Worm (Caenorhabditis elegans) whole organism, L4 larva: ENCODE measurements around the gene ZK616.2.

Experiments
- F10B5.3 ChIP-seq: sonication (generic microtip); optimal IDR thresholded peaks from 2 replicates; lab custom pipeline; 2016; ENCODE audit warnings: mild to moderate bottlenecking, missing genetic modification characterization, missing compliant biosample characterization
- F49E8.2 ChIP-seq: sonication (generic microtip); optimal IDR thresholded peaks from 2 replicates; lab custom pipeline; 2016; ENCODE audit warnings: missing compliant biosample characterization, mild to moderate bottlenecking, missing genetic modification characterization, borderline replicate concordance
- T20F7.1 ChIP-seq: fragments of 200-800 bp; sonication (Bioruptor generic); optimal IDR thresholded peaks from 2 replicates; lab custom pipeline; 2018; ENCODE audit warnings: mild to moderate bottlenecking, missing genetic modification characterization, missing compliant biosample characterization
- T26A8.4 ChIP-seq: fragments of 200-800 bp; sonication (Bioruptor generic); IDR thresholded peaks from 2 replicates; pipeline ENCODE4 v1.3.6; 2022; ENCODE audit warnings: missing genetic modification characterization, missing compliant biosample characterization
- Y75B8A.6 ChIP-seq: fragments of 200-800 bp; sonication (Bioruptor generic); IDR thresholded peaks from 2 replicates; pipeline ENCODE4 v1.3.6; 2022; ENCODE audit warnings: missing genetic modification reagents, missing genetic modification characterization, missing compliant biosample characterization
- ZK337.2 ChIP-seq: fragments of 200-800 bp; sonication (Bioruptor generic); IDR thresholded peaks from 2 replicates; pipeline ENCODE4 v1.3.6; 2022; ENCODE audit warnings: missing genetic modification reagents, missing genetic modification characterization, missing compliant biosample characterization
- ama-1 ChIP-seq: fragments of 150-350 bp; optimal IDR thresholded peaks from 2 replicates; lab custom pipeline; 2014; ENCODE audit warnings: inconsistent platforms, mixed read lengths
- ceh-32 ChIP-seq: sonication (generic microtip); optimal IDR thresholded peaks from 2 replicates; lab custom pipeline; 2016; ENCODE audit warnings: mild to moderate bottlenecking, missing genetic modification characterization, missing compliant biosample characterization; ENCODE audit not compliant: poor library complexity
- cey-2 ChIP-seq: sonication (generic microtip); optimal IDR thresholded peaks from 3 replicates; lab custom pipeline; 2017; ENCODE audit warnings: missing genetic modification characterization, mild to moderate bottlenecking, missing compliant biosample characterization, antibody characterized with exemption, borderline replicate concordance; ENCODE audit not compliant: insufficient read depth
- daf-16 ChIP-seq, 3 experiments: sonication (generic microtip); optimal IDR thresholded peaks; 2 replicates each; lab custom pipeline; 2016 to 2017; ENCODE audit warnings: missing genetic modification characterization in 3 of 3, missing genetic modification reagents in 3 of 3, mild to moderate bottlenecking in 2 of 3, missing compliant biosample characterization in 2 of 3, missing biosample characterization in 1 of 3, moderate library complexity in 1 of 3
- dmd-6 ChIP-seq: fragments of 200-800 bp; sonication (Bioruptor generic); IDR thresholded peaks from 2 replicates; pipeline ENCODE4 v1.3.6; 2022; ENCODE audit warnings: missing genetic modification reagents, missing genetic modification characterization, missing compliant biosample characterization
- dmd-9 ChIP-seq: fragments of 200-800 bp; sonication (Bioruptor generic); IDR thresholded peaks from 2 replicates; pipeline ENCODE4 v1.3.6; 2022; ENCODE audit warnings: missing genetic modification reagents, missing genetic modification characterization, missing compliant biosample characterization
- dve-1 ChIP-seq: sonication (generic microtip); optimal IDR thresholded peaks from 2 replicates; lab custom pipeline; 2017; ENCODE audit warnings: antibody characterized with exemption, mild to moderate bottlenecking, missing genetic modification characterization, missing compliant biosample characterization; ENCODE audit not compliant: insufficient read depth
- egl-27 ChIP-seq: sonication (generic microtip); optimal IDR thresholded peaks from 3 replicates; lab custom pipeline; 2017; ENCODE audit warnings: missing biosample characterization, missing genetic modification reagents, missing genetic modification characterization
- gei-8 ChIP-seq: fragments of 200-800 bp; sonication (Bioruptor generic); optimal IDR thresholded peaks from 2 replicates; lab custom pipeline; 2018; ENCODE audit warnings: mild to moderate bottlenecking, missing genetic modification characterization, missing compliant biosample characterization
- hif-1 ChIP-seq, 2 experiments: sonication (generic microtip); optimal IDR thresholded peaks; 2 replicates each; lab custom pipeline; 2016 to 2017; ENCODE audit warnings: missing compliant biosample characterization in 2 of 2, missing genetic modification characterization in 2 of 2, missing genetic modification reagents in 2 of 2, missing genotype in 2 of 2, mild to moderate bottlenecking in 1 of 2
- hlh-11 ChIP-seq: fragments of 200-800 bp; sonication (Bioruptor generic); optimal IDR thresholded peaks from 2 replicates; lab custom pipeline; 2018; ENCODE audit warnings: mild to moderate bottlenecking, missing genetic modification characterization, missing compliant biosample characterization
- hlh-30 ChIP-seq: sonication (generic microtip); optimal IDR thresholded peaks from 2 replicates; lab custom pipeline; 2017; ENCODE audit warnings: antibody characterized with exemption, mild to moderate bottlenecking, missing genetic modification characterization, missing compliant biosample characterization; ENCODE audit not compliant: insufficient read depth
- lin-1 ChIP-seq: fragments of 200-800 bp; sonication (Bioruptor generic); IDR thresholded peaks from 2 replicates; pipeline ENCODE4 v1.3.6; 2022; ENCODE audit warnings: missing genetic modification reagents, missing genetic modification characterization, missing compliant biosample characterization
- lin-13 ChIP-seq: fragments of 150-350 bp; optimal IDR thresholded peaks from 2 replicates; lab custom pipeline; 2014; ENCODE audit warnings: missing biosample characterization, missing genetic modification reagents, missing genetic modification characterization
- lin-38 ChIP-seq: fragments of 200-800 bp; sonication (Bioruptor generic); IDR thresholded peaks from 2 replicates; pipeline ENCODE4 v1.3.6; 2022; ENCODE audit warnings: missing genetic modification reagents, missing genetic modification characterization, missing compliant biosample characterization
- lsy-2 ChIP-seq, 2 experiments: fragments of 150-350 bp in 1 of 2; sonication (generic microtip) in 1 of 2; optimal IDR thresholded peaks; 2 replicates each; lab custom pipeline; 2014 to 2017; ENCODE audit warnings: missing biosample characterization in 2 of 2, missing genetic modification characterization in 2 of 2
- madf-9 ChIP-seq: fragments of 200-800 bp; sonication (Bioruptor generic); conservative IDR thresholded peaks from 2 replicates; pipeline ENCODE4 v1.3.6; 2022; ENCODE audit warnings: missing genetic modification reagents, missing genetic modification characterization, missing compliant biosample characterization
- mdt-29 ChIP-seq: fragments of 200-800 bp; sonication (Bioruptor generic); IDR thresholded peaks from 2 replicates; pipeline ENCODE4 v1.3.6; 2022; ENCODE audit warnings: missing genetic modification reagents, missing genetic modification characterization, missing compliant biosample characterization
- mep-1 ChIP-seq: fragments of 150-350 bp; sonication (generic microtip); optimal IDR thresholded peaks from 3 replicates; lab custom pipeline; 2014; ENCODE audit warnings: missing biosample characterization, missing genetic modification characterization
- mes-2 ChIP-seq: sonication (generic microtip); optimal IDR thresholded peaks from 2 replicates; lab custom pipeline; 2016; ENCODE audit warnings: missing genotype, mild to moderate bottlenecking, missing genetic modification characterization, missing compliant biosample characterization; ENCODE audit not compliant: poor library complexity, severe bottlenecking
- mxl-3 ChIP-seq: fragments of 200-800 bp; sonication (Bioruptor generic); optimal IDR thresholded peaks from 2 replicates; lab custom pipeline; 2018; ENCODE audit warnings: mild to moderate bottlenecking, missing genetic modification characterization, missing compliant biosample characterization
- nhr-10 ChIP-seq: fragments of 150-350 bp; optimal IDR thresholded peaks from 2 replicates; lab custom pipeline; 2014; ENCODE audit warnings: missing biosample characterization, missing genetic modification characterization
- nhr-102 ChIP-seq: sonication (generic microtip); optimal IDR thresholded peaks from 2 replicates; lab custom pipeline; 2016; ENCODE audit warnings: mild to moderate bottlenecking, missing genetic modification characterization, moderate library complexity, missing compliant biosample characterization
- nhr-237 ChIP-seq: sonication (generic microtip); optimal IDR thresholded peaks from 2 replicates; lab custom pipeline; 2017; ENCODE audit warnings: missing biosample characterization, missing genetic modification characterization
- nhr-28 ChIP-seq: fragments of 150-350 bp; optimal IDR thresholded peaks from 2 replicates; lab custom pipeline; 2014; ENCODE audit warnings: missing biosample characterization, missing genetic modification characterization
- nhr-42 ChIP-seq: fragments of 200-800 bp; sonication (Bioruptor generic); IDR thresholded peaks from 2 replicates; pipeline ENCODE4 v1.3.6; 2022; ENCODE audit warnings: missing genetic modification characterization, missing compliant biosample characterization
- nhr-48 ChIP-seq: sonication (generic microtip); optimal IDR thresholded peaks from 2 replicates; lab custom pipeline; 2016; ENCODE audit warnings: mild to moderate bottlenecking, missing genetic modification characterization, missing compliant biosample characterization
- nhr-77 ChIP-seq: fragments of 150-350 bp; optimal IDR thresholded peaks from 2 replicates; lab custom pipeline; 2014; ENCODE audit warnings: missing biosample characterization, missing genetic modification characterization
- php-3 ChIP-seq: fragments of 200-800 bp; sonication (Bioruptor generic); IDR thresholded peaks from 2 replicates; pipeline ENCODE4 v1.3.6; 2022; ENCODE audit warnings: missing genetic modification reagents, missing genetic modification characterization, missing compliant biosample characterization
- pqm-1 ChIP-seq: sonication (generic microtip); optimal IDR thresholded peaks from 2 replicates; lab custom pipeline; 2017; ENCODE audit warnings: missing biosample characterization, missing genetic modification characterization
- saeg-2 ChIP-seq: fragments of 200-800 bp; sonication (Bioruptor generic); IDR thresholded peaks from 2 replicates; pipeline ENCODE4 v1.3.6; 2022; ENCODE audit warnings: missing genetic modification reagents, missing genetic modification characterization, missing compliant biosample characterization
- sdz-12 ChIP-seq: fragments of 200-800 bp; sonication (Bioruptor generic); optimal IDR thresholded peaks from 2 replicates; lab custom pipeline; 2018; ENCODE audit warnings: mild to moderate bottlenecking, missing genetic modification characterization, missing compliant biosample characterization
- spr-1 ChIP-seq: sonication (generic microtip); optimal IDR thresholded peaks from 2 replicates; lab custom pipeline; 2016; ENCODE audit warnings: mild to moderate bottlenecking, missing genetic modification characterization, missing compliant biosample characterization
- tra-1 ChIP-seq: fragments of 200-800 bp; sonication (Bioruptor generic); IDR thresholded peaks from 2 replicates; pipeline ENCODE4 v1.3.6; 2022; ENCODE audit warnings: missing genetic modification reagents, missing genetic modification characterization, missing compliant biosample characterization
- zag-1 ChIP-seq: fragments of 150-350 bp; optimal IDR thresholded peaks from 2 replicates; lab custom pipeline; 2014; ENCODE audit warnings: missing biosample characterization, missing genetic modification characterization

ZK616.2 gene

DNA sequence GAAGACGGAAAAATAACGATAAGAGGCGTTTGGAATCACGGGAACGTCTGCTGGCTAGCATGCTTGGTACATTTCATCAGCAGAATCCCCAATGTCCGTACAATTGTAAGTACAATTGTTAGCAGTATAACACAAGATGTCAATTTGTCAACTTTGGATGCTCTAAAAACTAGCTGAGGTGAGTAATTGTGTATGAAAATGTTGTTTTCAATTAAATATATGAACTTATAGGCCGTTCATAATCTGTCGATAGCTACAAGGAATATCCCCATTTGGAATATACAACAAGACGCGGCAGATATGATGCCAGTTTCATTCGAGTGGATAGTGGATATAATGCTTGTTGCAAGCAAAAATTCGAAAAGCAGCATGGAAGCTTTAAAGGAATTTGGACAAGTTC, 12.6 kb upstream of the ZK616.2 start, which contains the start of gene F41H10.12:
TSS of gene F41H10.12 (plus strand) at position 301 of the 400 bp plus-strand sequence.
- TF ChIP-seq madf-9 (GFP tag; lab: Robert Waterston, UW) (no peak), pqm-1 (tag; lab: Kevin White, UChicago) (no peak), zag-1 (tag; lab: Kevin White, UChicago) (no peak), spr-1 (tag; lab: Kevin White, UChicago) (no peak), mdt-29 (no peak), nhr-42 (no peak), gei-8 (no peak), T20F7.1 (GFP tag; lab: Kevin White, UChicago) (no peak)

DNA sequence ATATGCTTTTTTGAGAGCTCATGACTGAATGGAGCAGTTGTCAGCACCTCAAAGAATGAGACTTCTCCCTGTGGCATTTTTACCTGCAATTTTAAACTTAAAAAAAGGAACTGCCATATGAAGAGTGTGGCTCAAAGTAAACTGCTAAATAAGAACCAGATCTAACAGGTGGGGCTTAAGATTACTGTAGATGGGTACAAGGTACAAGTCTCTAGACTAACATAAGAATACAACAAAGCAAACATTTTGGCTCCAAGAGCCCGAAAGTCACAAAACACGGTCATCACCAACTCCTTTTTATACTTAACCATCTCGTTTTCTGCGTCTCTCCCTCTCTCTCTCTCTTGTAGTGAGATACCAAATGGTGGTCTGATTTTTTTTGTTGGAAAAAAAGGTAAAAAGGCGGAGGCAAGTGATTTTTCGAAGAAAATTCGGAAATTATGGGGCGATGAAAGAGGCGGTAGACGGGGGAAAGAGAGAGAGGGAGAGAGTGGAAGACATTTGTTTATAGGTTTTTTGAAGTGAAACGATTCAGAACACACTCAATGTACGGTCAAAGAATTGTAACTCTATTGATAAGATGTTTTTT, 9.1 kb upstream of the ZK616.2 start, which contains the start of gene elo-6:
TSS of gene elo-6 (minus strand) at position 83 of the 589 bp plus-strand sequence.
- peak; percentile 58; the same call in 1 of the 2 replicates for TF ChIP-seq lin-1 (GFP tag; lab: Robert Waterston, UW)
- peak; percentile 71 for TF ChIP-seq nhr-10 (tag; lab: Kevin White, UChicago)
- no peak for TF ChIP-seq lin-13 (GFP tag; lab: Kevin White, UChicago)
- peak; percentile 90 for TF ChIP-seq php-3
- TF ChIP-seq ZK337.2 (GFP tag; lab: Robert Waterston, UW): no peak
- TF ChIP-seq tra-1 (GFP tag; lab: Robert Waterston, UW): 0 out of 2 replicates have a peak, but pooled peaks have one; percentile 7
- TF ChIP-seq ceh-32 (tag; lab: Kevin White, UChicago): no peak
- TF ChIP-seq daf-16 (GFP tag; optimal IDR thresholded peaks at IDR 0.05; lab: Kevin White, UChicago): peak in 1 of 2 experiments; percentile 59
- TF ChIP-seq daf-16 (tag; optimal IDR thresholded peaks at IDR 0.05; lab: Kevin White, UChicago): peak; percentile 88
- TF ChIP-seq nhr-48 (tag; lab: Kevin White, UChicago): peak; percentile 12
- no peak for TF ChIP-seq T26A8.4
- TF ChIP-seq nhr-77 (tag; lab: Kevin White, UChicago): peak; percentile 68
- TF ChIP-seq egl-27 (tag; lab: Kevin White, UChicago): no peak
- TF ChIP-seq nhr-237 (tag; lab: Kevin White, UChicago): no peak
- peak; percentile 46 for TF ChIP-seq nhr-102 (tag; lab: Kevin White, UChicago)
- 0 out of 2 replicates have a peak, but pooled peaks have one; percentile 10 for TF ChIP-seq lin-38 (GFP tag; lab: Robert Waterston, UW)
- peak; percentile 4 for TF ChIP-seq hlh-30
- TF ChIP-seq zag-1 (tag; lab: Kevin White, UChicago): no peak
- 0 out of 2 replicates have a peak, but pooled peaks have one; percentile 20 for TF ChIP-seq madf-9 (GFP tag; lab: Robert Waterston, UW)
- no peak for TF ChIP-seq Y75B8A.6 (GFP tag; lab: Robert Waterston, UW)
- no peak for TF ChIP-seq F10B5.3
- TF ChIP-seq hlh-11 (tag; lab: Kevin White, UChicago): peak; percentile 79
- TF ChIP-seq lsy-2 (tag; optimal IDR thresholded peaks at IDR 0.05; lab: Kevin White, UChicago): peak in 1 of 2 experiments; percentile 45
- peak; percentile 73 for TF ChIP-seq ama-1 (lab: Kevin White, UChicago)
- TF ChIP-seq cey-2 (tag; lab: Kevin White, UChicago): no peak
- TF ChIP-seq mes-2 (tag; lab: Kevin White, UChicago): peak; percentile 15
- no peak for TF ChIP-seq mxl-3 (GFP tag; lab: Kevin White, UChicago)
- peak; percentile 66 for TF ChIP-seq pqm-1 (tag; lab: Kevin White, UChicago)
- TF ChIP-seq nhr-28 (tag; lab: Kevin White, UChicago): peak; percentile 93
- TF ChIP-seq F49E8.2: no peak
- TF ChIP-seq dve-1 (tag; lab: Kevin White, UChicago): peak; percentile 75
- no peak for TF ChIP-seq saeg-2 (GFP tag; lab: Robert Waterston, UW)
- TF ChIP-seq hif-1 (tag; optimal IDR thresholded peaks at IDR 0.05; lab: Kevin White, UChicago): no peak
- no peak for TF ChIP-seq dmd-9 (GFP tag; lab: Robert Waterston, UW)
- peak; percentile 67 for TF ChIP-seq dmd-6 (GFP tag; lab: Robert Waterston, UW)
- no peak for TF ChIP-seq sdz-12 (GFP tag; lab: Kevin White, UChicago)
- TF ChIP-seq mep-1 (tag; lab: Kevin White, UChicago): peak; percentile 63
